Worm (Caenorhabditis elegans): ENCODE results near the gene C35B1.9.

- TF ChIP-seq lin-39 (tag; optimal IDR thresholded peaks at IDR 0.05) (no peak), unc-62 (GFP tag; optimal IDR thresholded peaks at IDR 0.05) (no peak), nhr-12 (tag; optimal IDR thresholded peaks at IDR 0.05) (no peak), skn-1 (tag; optimal IDR thresholded peaks at IDR 0.05) (no peak), elt-3 (tag; optimal IDR thresholded peaks at IDR 0.05) (no peak), aly-2 (tag; optimal IDR thresholded peaks at IDR 0.05) (no peak), unc-39 (tag; optimal IDR thresholded peaks at IDR 0.05) (no peak), sea-2 (GFP tag; optimal IDR thresholded peaks at IDR 0.05) (no peak), ztf-11 (tag; optimal IDR thresholded peaks at IDR 0.05) (no peak), pqm-1 (tag; optimal IDR thresholded peaks at IDR 0.05) (no peak), egl-5 (tag; optimal IDR thresholded peaks at IDR 0.05) (no peak), snpc-4 (tag; optimal IDR thresholded peaks at IDR 0.05) (no peak), pha-4 (tag; optimal IDR thresholded peaks at IDR 0.05) (no peak)
These were observed 9.9 kb downstream of the C35B1.9 start for ce11 chrIV:4070810-4071209.
